Worm (Caenorhabditis elegans) whole organism, L1 larva: Measurements from ENCODE around the gene tag-51.
A peak's percentile ranks its signal among the peaks of the same experiment; 100 is the strongest.

Experiments used
- C16A3.4 ChIP-seq: fragments of 150-350 bp; optimal IDR thresholded peaks from 2 replicates; lab custom pipeline; 2014; ENCODE audit warnings: missing biosample characterization, missing genetic modification characterization
- alr-1 ChIP-seq: fragments of 200-800 bp; sonication (Bioruptor generic); optimal IDR thresholded peaks from 2 replicates; lab custom pipeline; 2018; ENCODE audit warnings: borderline replicate concordance, mild to moderate bottlenecking, missing genetic modification characterization, missing compliant biosample characterization
- blmp-1 ChIP-seq: fragments of 150-350 bp; optimal IDR thresholded peaks from 2 replicates; lab custom pipeline; 2014; ENCODE audit warnings: missing biosample characterization, missing genetic modification characterization
- ceh-63 ChIP-seq: fragments of 200-800 bp; sonication (Bioruptor generic); optimal IDR thresholded peaks from 2 replicates; lab custom pipeline; 2018; ENCODE audit warnings: mild to moderate bottlenecking, missing genetic modification characterization, missing compliant biosample characterization
- ceh-8 ChIP-seq: fragments of 200-800 bp; sonication (Bioruptor generic); optimal IDR thresholded peaks from 2 replicates; lab custom pipeline; 2018; ENCODE audit warnings: mild to moderate bottlenecking, missing genetic modification characterization, moderate library complexity, missing compliant biosample characterization
- dpl-1 ChIP-seq, 3 experiments: fragments of 150-350 bp in 2 of 3; sonication (generic microtip) in 1 of 3; optimal IDR thresholded peaks; 2 replicates each; lab custom pipeline; 2014 to 2017; ENCODE audit warnings: missing biosample characterization in 3 of 3, missing genetic modification characterization in 3 of 3, missing genetic modification reagents in 3 of 3
- efl-1 ChIP-seq, 4 experiments: fragments of 150-350 bp; optimal IDR thresholded peaks in 3 of 4; peaks in 1 of 4; 1 replicate in 1 of 4; 2 replicates in 3 of 4; lab custom pipeline; 2014; ENCODE audit warnings: missing biosample characterization in 2 of 4, missing genetic modification characterization in 2 of 4, missing genetic modification reagents in 2 of 4
- ets-5 ChIP-seq: fragments of 200-800 bp; sonication (Bioruptor generic); IDR thresholded peaks from 2 replicates; pipeline ENCODE4 v1.3.6; 2022; ENCODE audit warnings: missing genetic modification characterization, missing compliant biosample characterization
- fos-1 ChIP-seq: fragments of 150-350 bp; optimal IDR thresholded peaks from 2 replicates; lab custom pipeline; 2014; ENCODE audit warnings: missing biosample characterization, missing genetic modification characterization
- hpl-2 ChIP-seq: fragments of 150-350 bp; optimal IDR thresholded peaks from 2 replicates; lab custom pipeline; 2014; ENCODE audit warnings: missing biosample characterization, missing genetic modification reagents, missing genetic modification characterization
- lin-15B ChIP-seq: fragments of 150-350 bp; sonication (generic microtip); optimal IDR thresholded peaks from 3 replicates; lab custom pipeline; 2014; ENCODE audit warnings: missing biosample characterization, missing genetic modification characterization
- lin-35 ChIP-seq, 2 experiments: fragments of 150-350 bp; optimal IDR thresholded peaks; 2 replicates each; lab custom pipeline; 2014; ENCODE audit warnings: missing biosample characterization in 2 of 2, missing genetic modification characterization in 2 of 2, missing genetic modification reagents in 2 of 2
- lin-39 ChIP-seq: fragments of 150-350 bp; optimal IDR thresholded peaks from 2 replicates; lab custom pipeline; 2014; ENCODE audit warnings: missing biosample characterization, missing genetic modification reagents, missing genetic modification characterization
- mab-9 ChIP-seq: fragments of 200-800 bp; sonication (Bioruptor generic); IDR thresholded peaks from 2 replicates; pipeline ENCODE4 v1.3.6; 2022; ENCODE audit warnings: missing genetic modification reagents, missing genetic modification characterization, missing compliant biosample characterization
- nhr-11 ChIP-seq: fragments of 150-350 bp; optimal IDR thresholded peaks from 2 replicates; lab custom pipeline; 2014; ENCODE audit warnings: missing biosample characterization, missing genetic modification characterization
- nhr-19 ChIP-seq: fragments of 200-800 bp; sonication (Bioruptor generic); conservative IDR thresholded peaks from 2 replicates; pipeline ENCODE4 v1.3.6; 2022; ENCODE audit warnings: missing genetic modification characterization, missing compliant biosample characterization
- nhr-20 ChIP-seq: sonication (generic microtip); optimal IDR thresholded peaks from 2 replicates; lab custom pipeline; 2016; ENCODE audit warnings: mild to moderate bottlenecking, missing genetic modification characterization, missing compliant biosample characterization
- nhr-47 ChIP-seq: sonication (generic microtip); optimal IDR thresholded peaks from 2 replicates; lab custom pipeline; 2016; ENCODE audit warnings: mild to moderate bottlenecking, missing genetic modification characterization, moderate library complexity, missing compliant biosample characterization
- nhr-71 ChIP-seq: sonication (generic microtip); optimal IDR thresholded peaks from 2 replicates; lab custom pipeline; 2016; ENCODE audit warnings: mild to moderate bottlenecking, missing genetic modification characterization, moderate library complexity, missing compliant biosample characterization
- nhr-90 ChIP-seq: sonication (generic microtip); optimal IDR thresholded peaks from 2 replicates; lab custom pipeline; 2016; ENCODE audit warnings: mild to moderate bottlenecking, missing genetic modification characterization, missing compliant biosample characterization; ENCODE audit not compliant: poor library complexity
- pag-3 ChIP-seq: sonication (generic microtip); optimal IDR thresholded peaks from 2 replicates; lab custom pipeline; 2017; ENCODE audit warnings: missing genetic modification characterization, mild to moderate bottlenecking, missing compliant biosample characterization, antibody characterized with exemption, borderline replicate concordance; ENCODE audit not compliant: insufficient read depth
- pax-3 ChIP-seq: fragments of 200-800 bp; sonication (Bioruptor generic); optimal IDR thresholded peaks from 2 replicates; lab custom pipeline; 2018; ENCODE audit warnings: mild to moderate bottlenecking, missing genetic modification characterization, moderate library complexity, missing compliant biosample characterization
- skn-1 ChIP-seq: fragments of 150-350 bp; optimal IDR thresholded peaks from 2 replicates; lab custom pipeline; 2014; ENCODE audit warnings: missing biosample characterization, missing genetic modification characterization
- snpc-4 ChIP-seq: fragments of 150-350 bp; optimal IDR thresholded peaks from 2 replicates; lab custom pipeline; 2014; ENCODE audit warnings: missing biosample characterization, missing genetic modification characterization
- snu-23 ChIP-seq: sonication (generic microtip); optimal IDR thresholded peaks from 2 replicates; lab custom pipeline; 2016; ENCODE audit warnings: missing genetic modification characterization, missing compliant biosample characterization
- zip-4 ChIP-seq: fragments of 200-800 bp; sonication (Bioruptor generic); optimal IDR thresholded peaks from 2 replicates; lab custom pipeline; 2018; ENCODE audit warnings: mild to moderate bottlenecking, missing genetic modification characterization, moderate library complexity, missing compliant biosample characterization
- ztf-11 ChIP-seq, 2 experiments: sonication (generic microtip); optimal IDR thresholded peaks; 2 replicates each; lab custom pipeline; 2016 to 2017; ENCODE audit warnings: missing genetic modification characterization in 2 of 2, missing biosample characterization in 1 of 2, missing compliant biosample characterization in 1 of 2

tag-51 gene

ce11 chrIII:895525-895924 lies 41.5 kb downstream of the tag-51 start, which contains the start of the genes ztf-18 and F23H11.2:
TSS of gene ztf-18 (minus strand) at chrIII:895712.
TSS of gene F23H11.2 (plus strand) at chrIII:895747.
- peak; percentile 1 for TF ChIP-seq lin-15B
- TF ChIP-seq efl-1 (optimal IDR thresholded peaks at IDR 0.05; lab: Kevin White, UChicago) = no peak
- peak; percentile 10 to 71 for TF ChIP-seq efl-1 (GFP tag; optimal IDR thresholded peaks at IDR 0.05 in 1 of 2; lab: Kevin White, UChicago)
- TF ChIP-seq skn-1 (tag; lab: Kevin White, UChicago) = no peak
- TF ChIP-seq lin-35 (GFP tag; optimal IDR thresholded peaks at IDR 0.05; lab: Kevin White, UChicago) = peak in 1 of 2 experiments; percentile 43
- peak; percentile 37 for TF ChIP-seq blmp-1 (tag; lab: Kevin White, UChicago)
- peak in 2 of 3 experiments; percentile 7 to 18 for TF ChIP-seq dpl-1 (GFP tag; optimal IDR thresholded peaks at IDR 0.05; lab: Kevin White, UChicago)
- no peak for TF ChIP-seq pax-3 (tag; lab: Kevin White, UChicago)

- TF ChIP-seq hpl-2 (no peak), ztf-11 (tag; optimal IDR thresholded peaks at IDR 0.05; lab: Kevin White, UChicago) (no peak), ceh-63 (GFP tag; lab: Kevin White, UChicago) (no peak), snpc-4 (tag; lab: Kevin White, UChicago) (no peak), ceh-8 (GFP tag; lab: Kevin White, UChicago) (no peak), fos-1 (tag; lab: Kevin White, UChicago) (no peak), nhr-11 (no peak), nhr-19 (GFP tag; lab: Robert Waterston, UW) (no peak)
Observed at ce11 chrIII:896904-897303, 42.9 kb downstream of the tag-51 start.

ce11 chrIII:900134-900533 lies 46.1 kb downstream of the tag-51 start:
- TF ChIP-seq nhr-90 (no peak), lin-39 (no peak), pag-3 (tag; lab: Kevin White, UChicago) (no peak)

- TF ChIP-seq alr-1 (tag; lab: Kevin White, UChicago) (no peak), efl-1 (optimal IDR thresholded peaks at IDR 0.05; lab: Kevin White, UChicago) (no peak), efl-1 (GFP tag; optimal IDR thresholded peaks at IDR 0.05 in 1 of 2; lab: Kevin White, UChicago) (peak in 1 of 2 experiments; percentile 90)
Observed at ce11 chrIII:901148-901547, 47.1 kb downstream of the tag-51 start, which contains the start of gene sucl-2. TSS of gene sucl-2 (minus strand) at chrIII:901412.

ce11 chrIII:901600-902250 lies 47.7 kb downstream of the tag-51 start:
- TF ChIP-seq lin-35 (GFP tag; optimal IDR thresholded peaks at IDR 0.05; lab: Kevin White, UChicago) (peak; percentile 42 to 87), ets-5 (GFP tag; lab: Robert Waterston, UW) (no peak), lin-15B (peak; percentile 42), C16A3.4 (tag; lab: Kevin White, UChicago) (peak; percentile 15), nhr-20 (tag; lab: Kevin White, UChicago) (peak; percentile 6), blmp-1 (tag; lab: Kevin White, UChicago) (peak; percentile 9), mab-9 (GFP tag; lab: Robert Waterston, UW) (no peak), efl-1 (optimal IDR thresholded peaks at IDR 0.05; lab: Kevin White, UChicago) (peak; percentile 55 to 70), efl-1 (GFP tag; optimal IDR thresholded peaks at IDR 0.05 in 1 of 2; lab: Kevin White, UChicago) (peak; percentile 78 to 97), nhr-47 (tag; lab: Kevin White, UChicago) (peak; percentile 4), snu-23 (GFP tag; lab: Kevin White, UChicago) (peak; percentile 3), zip-4 (GFP tag; lab: Kevin White, UChicago) (no peak), dpl-1 (GFP tag; optimal IDR thresholded peaks at IDR 0.05; lab: Kevin White, UChicago) (peak; percentile 61 to 81 (median 73)), nhr-71 (tag; lab: Kevin White, UChicago) (peak; percentile 36)
